Fruit fly (Drosophila melanogaster): ENCODE data around the gene kek5.

Gene kek5

dm6 chrX:19324576-19325353, 28.2 kb upstream of the kek5 start (continued):
- TF ChIP-seq Dfd (GFP tag; optimal IDR thresholded peaks at IDR 0.05) (no peak), Scr (GFP tag; IDR thresholded peaks at IDR 0.05; ENCODE audit: partially characterized antibody) (no peak), prd (optimal IDR thresholded peaks at IDR 0.05) (no peak), prd (GFP tag; IDR thresholded peaks at IDR 0.05) (no peak), br (optimal IDR thresholded peaks at IDR 0.05) (no peak), Dek (tag; optimal IDR thresholded peaks at IDR 0.05) (no peak), CG9876 (GFP tag; optimal IDR thresholded peaks at IDR 0.05) (no peak), CG15479 (GFP tag; optimal IDR thresholded peaks at IDR 0.05) (no peak), Rfx (GFP tag; IDR thresholded peaks at IDR 0.05) (no peak), so (GFP tag; IDR thresholded peaks at IDR 0.05) (no peak), CkIIα-i1 (GFP tag; IDR thresholded peaks at IDR 0.05) (no peak), Hey (tag; optimal IDR thresholded peaks at IDR 0.05) (no peak), CG17612 (GFP tag; IDR thresholded peaks at IDR 0.05) (no peak), CG11247 (GFP tag; IDR thresholded peaks at IDR 0.05) (no peak), CG13775 (GFP tag; optimal IDR thresholded peaks at IDR 0.05) (no peak), CG10959 (GFP tag; IDR thresholded peaks at IDR 0.05) (no peak), CG13123 (GFP tag; optimal IDR thresholded peaks at IDR 0.05) (no peak), CG12071 (GFP tag; optimal IDR thresholded peaks at IDR 0.05) (no peak), chm (GFP tag; IDR thresholded peaks at IDR 0.05) (no peak), CG3726 (GFP tag; IDR thresholded peaks at IDR 0.05) (no peak), vvl (GFP tag; IDR thresholded peaks at IDR 0.05) (no peak), CG9437 (GFP tag; optimal IDR thresholded peaks at IDR 0.05) (no peak), CG10462 (GFP tag; optimal IDR thresholded peaks at IDR 0.05) (no peak), CG14860 (GFP tag; IDR thresholded peaks at IDR 0.05; ENCODE audit: partially characterized antibody) (no peak), CG10654 (GFP tag; optimal IDR thresholded peaks at IDR 0.05) (no peak), CG9797 (GFP tag; optimal IDR thresholded peaks at IDR 0.05) (no peak), Opbp (GFP tag; IDR thresholded peaks at IDR 0.05; ENCODE audit: partially characterized antibody) (no peak), sob (GFP tag; IDR thresholded peaks at IDR 0.05) (no peak), CG4617 (GFP tag; optimal IDR thresholded peaks at IDR 0.05; ENCODE audit: borderline replicate concordance) (no peak), CG17829 (tag; optimal IDR thresholded peaks at IDR 0.05) (no peak), CG1603 (tag; optimal IDR thresholded peaks at IDR 0.05) (no peak), az2 (GFP tag; optimal IDR thresholded peaks at IDR 0.05) (no peak)

dm6 chrX:19325729-19326473, 27.1 kb upstream of the kek5 start:
- peak; percentile 9 for TF ChIP-seq Hsf (GFP tag; optimal IDR thresholded peaks at IDR 0.05)
- no peak for TF ChIP-seq CG9932 (GFP tag; IDR thresholded peaks at IDR 0.05)
- peak in 1 of 2 experiments; percentile 1 for TF ChIP-seq bsh (GFP tag; optimal IDR thresholded peaks at IDR 0.05)
- peak; percentile 16 for TF ChIP-seq phol (tag; optimal IDR thresholded peaks at IDR 0.05)
- TF ChIP-seq sens (GFP tag): peak; percentile 75
- TF ChIP-seq tio (GFP tag; optimal IDR thresholded peaks at IDR 0.05): no peak
- peak; percentile 0 for TF ChIP-seq CG13894 (tag; optimal IDR thresholded peaks at IDR 0.05)
- no peak for TF ChIP-seq CG15601 (tag; optimal IDR thresholded peaks at IDR 0.05)
- TF ChIP-seq Ets65A (GFP tag): peak; percentile 11
- TF ChIP-seq grau (tag; optimal IDR thresholded peaks at IDR 0.05): peak; percentile 21
- peak in 1 of 2 experiments; percentile 6 for TF ChIP-seq Hr51 (GFP tag; optimal IDR thresholded peaks at IDR 0.05)
- TF ChIP-seq CG2199 (GFP tag; IDR thresholded peaks at IDR 0.05): peak; percentile 69; the same call in 2 of the 3 replicates
- peak; percentile 44 for TF ChIP-seq run (tag; optimal IDR thresholded peaks at IDR 0.05)
- no peak for TF ChIP-seq pum (GFP tag; optimal IDR thresholded peaks at IDR 0.05)
- peak; percentile 28 for TF ChIP-seq stwl (tag; optimal IDR thresholded peaks at IDR 0.05)
- TF ChIP-seq CG15696 (tag; optimal IDR thresholded peaks at IDR 0.05): peak; percentile 19
- TF ChIP-seq CG7745 (tag; optimal IDR thresholded peaks at IDR 0.05): no peak
- peak; percentile 33; the same call in 1 of the 2 replicates for TF ChIP-seq CG32532 (GFP tag; IDR thresholded peaks at IDR 0.05)
- TF ChIP-seq Rfx (GFP tag; IDR thresholded peaks at IDR 0.05): 0 out of 2 replicates have a peak, but pooled peaks have one; percentile 26

Measured in whole organism, embryonic.